Worm (Caenorhabditis elegans) whole organism, L1 larva: Measurements from ENCODE around the gene F28F5.4.

Experiments used
- elt-2 ChIP-seq: sonication (generic microtip); optimal IDR thresholded peaks from 2 replicates; lab custom pipeline; 2016; ENCODE audit warnings: missing genetic modification characterization, mild to moderate bottlenecking, inconsistent platforms, missing compliant biosample characterization, missing genetic modification reagents
- tbx-2 ChIP-seq: sonication (generic microtip); optimal IDR thresholded peaks from 2 replicates; lab custom pipeline; 2016; ENCODE audit warnings: missing genetic modification characterization, missing compliant biosample characterization
- unc-62 ChIP-seq: fragments of 150-350 bp; optimal IDR thresholded peaks from 2 replicates; lab custom pipeline; 2014; ENCODE audit warnings: missing biosample characterization, missing genetic modification reagents, missing genetic modification characterization

DNA sequence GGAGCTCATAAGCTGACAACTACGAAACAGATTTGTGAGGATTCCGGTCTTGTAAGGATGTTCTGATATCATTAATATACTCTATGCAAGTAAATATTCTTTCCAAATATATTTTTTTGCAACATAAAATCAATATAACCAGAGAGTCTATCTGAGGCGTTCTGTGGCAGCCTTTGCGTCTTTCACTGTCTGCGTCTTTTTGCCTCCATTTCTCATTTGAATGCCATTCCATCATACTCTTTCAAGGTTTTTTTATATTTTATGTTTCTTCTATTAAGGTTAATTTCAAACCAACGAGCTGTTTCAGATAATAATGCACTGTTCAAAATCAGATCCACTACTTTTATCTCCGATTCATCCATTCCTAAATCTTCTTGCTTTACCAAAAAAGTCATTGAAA lies 21.5 kb downstream of the F28F5.4 start, which contains the start of gene R05H11.1:
- TF ChIP-seq tbx-2 (tag; lab: Kevin White, UChicago) (no peak), elt-2 (tag; lab: Kevin White, UChicago) (no peak), unc-62 (GFP tag; lab: Kevin White, UChicago) (no peak)
